Worm (Caenorhabditis elegans): ENCODE measurements around the gene gldi-2.

gldi-2 gene

ce11 chrII:6741428-6741827 lies 41.8 kb upstream of the gldi-2 start, which contains the start of gene exos-8 (continued):
- TF ChIP-seq lin-15B (tag; optimal IDR thresholded peaks at IDR 0.05): no peak
- no peak for TF ChIP-seq daf-12 (tag; optimal IDR thresholded peaks at IDR 0.05)
- TF ChIP-seq nhr-102 (tag; optimal IDR thresholded peaks at IDR 0.05): no peak
- peak in 1 of 2 experiments; percentile 85 for TF ChIP-seq lsy-2 (tag; optimal IDR thresholded peaks at IDR 0.05)
- TF ChIP-seq nhr-111 (GFP tag; optimal IDR thresholded peaks at IDR 0.05): no peak
- TF ChIP-seq rbr-2 (tag; optimal IDR thresholded peaks at IDR 0.05): peak; percentile 65
- TF ChIP-seq fkh-10 (GFP tag; optimal IDR thresholded peaks at IDR 0.05): no peak
- peak; percentile 21 for TF ChIP-seq hlh-11 (tag; optimal IDR thresholded peaks at IDR 0.05)
- TF ChIP-seq hmg-1.1 (GFP tag; IDR thresholded peaks at IDR 0.05): peak; percentile 58; the same call in 1 of the 2 replicates
- peak in 1 of 2 experiments; percentile 32 for TF ChIP-seq unc-62 (GFP tag; optimal IDR thresholded peaks at IDR 0.05 in 1 of 2)
- no peak for TF ChIP-seq unc-62 (tag; optimal IDR thresholded peaks at IDR 0.05)
- no peak for TF ChIP-seq Y48G9A.11 (GFP tag; IDR thresholded peaks at IDR 0.05)
- TF ChIP-seq saeg-2 (GFP tag; IDR thresholded peaks at IDR 0.05): no peak
- TF ChIP-seq tra-1 (GFP tag; IDR thresholded peaks at IDR 0.05): no peak
- no peak for TF ChIP-seq ZK546.5 (tag; optimal IDR thresholded peaks at IDR 0.05)
- TF ChIP-seq nhr-25 (tag; optimal IDR thresholded peaks at IDR 0.05; ENCODE audit: borderline replicate concordance, insufficient read depth): no peak
- TF ChIP-seq arid-1 (GFP tag; conservative IDR thresholded peaks at IDR 0.05): no peak
- TF ChIP-seq unc-130 (GFP tag; optimal IDR thresholded peaks at IDR 0.05): peak; percentile 95

- TF ChIP-seq hif-1 (tag; optimal IDR thresholded peaks at IDR 0.05): no peak
- TF ChIP-seq set-16 (GFP tag; IDR thresholded peaks at IDR 0.05): no peak
- no peak for TF ChIP-seq nhr-42 (GFP tag; IDR thresholded peaks at IDR 0.05)
- no peak for TF ChIP-seq pha-4 (GFP tag; IDR thresholded peaks at IDR 0.05)
- no peak for TF ChIP-seq pha-4 (tag; optimal IDR thresholded peaks at IDR 0.05)
- no peak for TF ChIP-seq mdt-29 (GFP tag; IDR thresholded peaks at IDR 0.05)
Observed at ce11 chrII:6742614-6743013, 40.6 kb upstream of the gldi-2 start, which contains the start of gene F41G3.6. TSS of gene F41G3.6 (plus strand) at chrII:6742914.

ce11 chrII:6744648-6745047 lies 38.6 kb upstream of the gldi-2 start, which contains the start of gene ins-15:
TSS of gene ins-15 (minus strand) at chrII:6744748.
- TF ChIP-seq mes-2 (tag; optimal IDR thresholded peaks at IDR 0.05; ENCODE audit: poor library complexity, severe bottlenecking): no peak
- no peak for TF ChIP-seq mdl-1 (tag; optimal IDR thresholded peaks at IDR 0.05)
- TF ChIP-seq ztf-11 (tag; optimal IDR thresholded peaks at IDR 0.05): no peak

- TF ChIP-seq R02D3.7 (tag; optimal IDR thresholded peaks at IDR 0.05) (no peak), fkh-10 (GFP tag; optimal IDR thresholded peaks at IDR 0.05) (no peak), ceh-44 (GFP tag; IDR thresholded peaks at IDR 0.05) (no peak), dmd-6 (GFP tag; IDR thresholded peaks at IDR 0.05) (no peak), daf-19 (GFP tag; conservative IDR thresholded peaks at IDR 0.05) (no peak), dmd-8 (GFP tag; IDR thresholded peaks at IDR 0.05) (no peak), T26A8.4 (GFP tag; IDR thresholded peaks at IDR 0.05) (no peak), lir-3 (tag; optimal IDR thresholded peaks at IDR 0.05) (no peak), saeg-2 (GFP tag; IDR thresholded peaks at IDR 0.05) (no peak), vab-7 (GFP tag; IDR thresholded peaks at IDR 0.05) (no peak), nhr-6 (tag; optimal IDR thresholded peaks at IDR 0.05) (no peak), php-3 (GFP tag; IDR thresholded peaks at IDR 0.05) (no peak), nhr-237 (tag; optimal IDR thresholded peaks at IDR 0.05) (no peak)
Observed at ce11 chrII:6745783-6746182, 37.4 kb upstream of the gldi-2 start, which contains the start of gene ins-14. TSS of gene ins-14 (minus strand) at chrII:6745814.
